Worm (Caenorhabditis elegans): Measurements from ENCODE around the gene mth-1.

ce11 chrII:4194127-4194526 lies 9.5 kb downstream of the mth-1 start, which contains the start of gene mth-2:
- no peak for TF ChIP-seq hmg-20 (GFP tag; IDR thresholded peaks at IDR 0.05)
- no peak for TF ChIP-seq madf-10 (tag; optimal IDR thresholded peaks at IDR 0.05)
- no peak for TF ChIP-seq sdz-38 (tag; optimal IDR thresholded peaks at IDR 0.05)
- no peak for TF ChIP-seq unc-62 (GFP tag; optimal IDR thresholded peaks at IDR 0.05)
- TF ChIP-seq ceh-100 (GFP tag; IDR thresholded peaks at IDR 0.05): no peak
- TF ChIP-seq F33H1.4 (GFP tag; IDR thresholded peaks at IDR 0.05): no peak
- no peak for TF ChIP-seq sptf-2 (GFP tag; optimal IDR thresholded peaks at IDR 0.05)
- TF ChIP-seq pha-4 (tag; optimal IDR thresholded peaks at IDR 0.05): no peak
- no peak for TF ChIP-seq nhr-90 (tag; optimal IDR thresholded peaks at IDR 0.05)
- no peak for TF ChIP-seq mes-4 (tag; optimal IDR thresholded peaks at IDR 0.05)
- no peak for TF ChIP-seq ekl-4 (GFP tag; IDR thresholded peaks at IDR 0.05)
- no peak for TF ChIP-seq lin-54 (GFP tag; optimal IDR thresholded peaks at IDR 0.05)
- TF ChIP-seq aptf-3 (GFP tag; IDR thresholded peaks at IDR 0.05): no peak
- no peak for TF ChIP-seq ama-1 (optimal IDR thresholded peaks at IDR 0.05)
- TF ChIP-seq ama-1 (GFP tag; optimal IDR thresholded peaks at IDR 0.05): no peak
